Worm (Caenorhabditis elegans) whole organism, L2 larva: ENCODE results near the gene C46H3.2.

Experiments
- elt-3 ChIP-seq: sonication (generic microtip); optimal IDR thresholded peaks from 2 replicates; lab custom pipeline; 2017; ENCODE audit warnings: missing biosample characterization, missing genetic modification characterization
- mdl-1 ChIP-seq, 2 experiments: fragments of 150-350 bp in 1 of 2; sonication (generic microtip) in 1 of 2; optimal IDR thresholded peaks; 2 replicates each; lab custom pipeline; 2017; ENCODE audit warnings: missing biosample characterization in 2 of 2, missing genetic modification characterization in 2 of 2
- nhr-6 ChIP-seq: fragments of 150-350 bp; optimal IDR thresholded peaks from 2 replicates; lab custom pipeline; 2014; ENCODE audit warnings: missing biosample characterization, missing genetic modification characterization
- zag-1 ChIP-seq: fragments of 150-350 bp; optimal IDR thresholded peaks from 2 replicates; lab custom pipeline; 2014; ENCODE audit warnings: missing biosample characterization, missing genetic modification characterization

- no peak for TF ChIP-seq zag-1
- TF ChIP-seq mdl-1 (tag; optimal IDR thresholded peaks at IDR 0.05; lab: Kevin White, UChicago) = no peak
- TF ChIP-seq elt-3 = no peak
- TF ChIP-seq nhr-6 = no peak
Observed at ce11 chrX:1183258-1183657, 47.3 kb downstream of the C46H3.2 start.
